Fruit fly (Drosophila melanogaster) whole organism, pupa: ENCODE measurements around the gene CG13085.
A peak's percentile ranks its signal among the peaks of the same experiment; 100 is the strongest.

Source experiments
- CG10348 ChIP-seq: fragments of 200-800 bp; sonication (Bioruptor generic); IDR thresholded peaks from 2 replicates; pipeline ENCODE4 v1.3.6; 2022; ENCODE audit warnings: missing biosample characterization, missing genetic modification characterization
- CG13204 ChIP-seq: fragments of 200-800 bp; sonication (Bioruptor generic); optimal IDR thresholded peaks from 2 replicates; lab custom pipeline; 2018; ENCODE audit warnings: missing biosample characterization, mild to moderate bottlenecking, missing genetic modification characterization, moderate library complexity
- CG14655 ChIP-seq: fragments of 200-800 bp; sonication (Bioruptor generic); optimal IDR thresholded peaks from 3 replicates; lab custom pipeline; 2017; ENCODE audit warnings: mild to moderate bottlenecking, missing biosample characterization, missing genetic modification reagents, missing genetic modification characterization
- CG15710 ChIP-seq: fragments of 200-800 bp; sonication (Bioruptor generic); optimal IDR thresholded peaks from 2 replicates; lab custom pipeline; 2018; ENCODE audit warnings: missing biosample characterization, mild to moderate bottlenecking, missing genetic modification characterization, moderate library complexity
- CG17806 ChIP-seq: fragments of 200-800 bp; sonication (Bioruptor generic); optimal IDR thresholded peaks from 2 replicates; lab custom pipeline; 2018; ENCODE audit warnings: missing biosample characterization, mild to moderate bottlenecking, missing genetic modification characterization, moderate library complexity
- CG32121 ChIP-seq: fragments of 200-800 bp; sonication (Bioruptor generic); IDR thresholded peaks from 2 replicates; pipeline ENCODE4 v1.3.6; 2022; ENCODE audit warnings: missing biosample characterization, missing genetic modification characterization
- CG34367 ChIP-seq: fragments of 200-800 bp; sonication (Bioruptor generic); optimal IDR thresholded peaks from 2 replicates; lab custom pipeline; 2018; ENCODE audit warnings: missing biosample characterization, mild to moderate bottlenecking, missing genetic modification characterization
- CG4496 ChIP-seq: fragments of 200-800 bp; sonication (Bioruptor generic); IDR thresholded peaks from 3 replicates; pipeline ENCODE4 v1.3.6; 2022; ENCODE audit warnings: missing biosample characterization, missing genetic modification characterization
- CG8159 ChIP-seq: fragments of 200-800 bp; sonication (Bioruptor generic); optimal IDR thresholded peaks from 3 replicates; lab custom pipeline; 2018; ENCODE audit warnings: missing biosample characterization, mild to moderate bottlenecking, missing genetic modification characterization, moderate library complexity
- CG8301 ChIP-seq: fragments of 200-800 bp; sonication (Bioruptor generic); optimal IDR thresholded peaks from 2 replicates; lab custom pipeline; 2018; ENCODE audit warnings: missing biosample characterization, mild to moderate bottlenecking, missing genetic modification characterization
- CG9948 ChIP-seq: fragments of 200-800 bp; sonication (Bioruptor generic); optimal IDR thresholded peaks from 2 replicates; lab custom pipeline; 2018; ENCODE audit warnings: missing biosample characterization, mild to moderate bottlenecking, missing genetic modification characterization, moderate library complexity
- D1 ChIP-seq: fragments of 200-800 bp; sonication (Bioruptor generic); optimal IDR thresholded peaks from 2 replicates; lab custom pipeline; 2018; ENCODE audit warnings: missing biosample characterization, mild to moderate bottlenecking, missing genetic modification characterization, moderate library complexity
- EcR ChIP-seq: fragments of 200-800 bp; sonication (Bioruptor generic); optimal IDR thresholded peaks from 3 replicates; lab custom pipeline; 2019; ENCODE audit warnings: missing biosample characterization, missing genetic modification characterization, mild to moderate bottlenecking, moderate library complexity, missing genetic modification reagents
- Ets98B ChIP-seq: fragments of 200-800 bp; sonication (Bioruptor generic); IDR thresholded peaks from 2 replicates; pipeline ENCODE4 v1.3.6; 2022; ENCODE audit warnings: missing biosample characterization, missing genetic modification characterization
- Pif1A ChIP-seq: fragments of 200-800 bp; sonication (Bioruptor generic); optimal IDR thresholded peaks from 3 replicates; lab custom pipeline; 2016; ENCODE audit warnings: missing biosample characterization, missing genetic modification characterization
- Pif1B ChIP-seq: fragments of 200-800 bp; sonication (Bioruptor generic); optimal IDR thresholded peaks from 3 replicates; lab custom pipeline; 2016; ENCODE audit warnings: missing biosample characterization, missing genetic modification characterization
- Snoo ChIP-seq: fragments of 200-800 bp; sonication (Bioruptor generic); optimal IDR thresholded peaks from 3 replicates; lab custom pipeline; 2017; ENCODE audit warnings: missing biosample characterization, mild to moderate bottlenecking, missing genetic modification characterization, inconsistent platforms
- fd96Ca ChIP-seq: fragments of 200-800 bp; sonication (Bioruptor generic); IDR thresholded peaks from 3 replicates; pipeline ENCODE4 v1.3.6; 2022; ENCODE audit warnings: missing biosample characterization, missing genetic modification characterization
- gl ChIP-seq: fragments of 200-800 bp; sonication (Bioruptor generic); optimal IDR thresholded peaks from 2 replicates; lab custom pipeline; 2018; ENCODE audit warnings: missing biosample characterization, mild to moderate bottlenecking, missing genetic modification characterization
- rn ChIP-seq: fragments of 200-800 bp; sonication (Bioruptor generic); IDR thresholded peaks from 2 replicates; pipeline ENCODE4 v1.3.6; 2022; ENCODE audit warnings: missing biosample characterization, missing genetic modification characterization

The CG13085 gene

dm6 chr2L:19432424-19433015, 8.7 kb downstream of the CG13085 start, which contains the start of gene Rab9:
TSS of gene Rab9 (plus strand) at chr2L:19432574.
- TF ChIP-seq Ets98B (GFP tag; lab: Robert Waterston, UW): no peak
- TF ChIP-seq CG34367: no peak
- TF ChIP-seq CG14655: no peak
- TF ChIP-seq CG4496 (GFP tag; lab: Robert Waterston, UW): peak; percentile 6; the same call in 1 of the 3 replicates

- TF ChIP-seq CG8301 (tag; lab: Kevin White, UChicago): peak; percentile 20
- TF ChIP-seq rn: no peak
- 0 out of 2 replicates have a peak, but pooled peaks have one; percentile 23 for TF ChIP-seq CG32121 (GFP tag; lab: Robert Waterston, UW)
- TF ChIP-seq Ets98B (GFP tag; lab: Robert Waterston, UW): no peak
- peak; percentile 19 for TF ChIP-seq Pif1A (GFP tag; lab: Kevin White, UChicago)
- TF ChIP-seq, all 21 proteins: peak for 3
Measured at dm6 chr2L:19433292-19433691, 9.4 kb downstream of the CG13085 start.

dm6 chr2L:19434260-19434659, 10.4 kb downstream of the CG13085 start:
- TF ChIP-seq Pif1B (GFP tag; lab: Kevin White, UChicago) (peak; percentile 14), CG4496 (GFP tag; lab: Robert Waterston, UW) (0 out of 3 replicates have a peak, but pooled peaks have one; percentile 16), CG34367 (no peak)

dm6 chr2L:19438685-19439597, 15.1 kb downstream of the CG13085 start:
- peak; percentile 40 for TF ChIP-seq CG8159 (tag; lab: Kevin White, UChicago)
- TF ChIP-seq CG8301 (tag; lab: Kevin White, UChicago): peak; percentile 33
- TF ChIP-seq CG10348 (GFP tag; lab: Robert Waterston, UW): no peak
- peak; percentile 35 for TF ChIP-seq CG15710
- peak; percentile 51; the same call in 1 of the 3 replicates for TF ChIP-seq fd96Ca (GFP tag; lab: Robert Waterston, UW)
- TF ChIP-seq CG32121 (GFP tag; lab: Robert Waterston, UW): no peak
- TF ChIP-seq Snoo (tag; lab: Kevin White, UChicago): peak; percentile 41
- peak; percentile 17 for TF ChIP-seq CG14655
- peak; percentile 22 for TF ChIP-seq CG9948 (tag; lab: Kevin White, UChicago)
- TF ChIP-seq CG17806 (tag; lab: Kevin White, UChicago): no peak
- TF ChIP-seq gl: no peak
- TF ChIP-seq EcR: peak; percentile 82
- peak; percentile 9 for TF ChIP-seq Pif1A (GFP tag; lab: Kevin White, UChicago)
- TF ChIP-seq CG34367: no peak
- TF ChIP-seq CG13204 (GFP tag; lab: Kevin White, UChicago): no peak
- TF ChIP-seq, all 21 proteins: peak for 9

- TF ChIP-seq EcR (no peak), CG15710 (peak; percentile 43), fd96Ca (GFP tag; lab: Robert Waterston, UW) (no peak), Snoo (tag; lab: Kevin White, UChicago) (peak; percentile 40), CG8301 (tag; lab: Kevin White, UChicago) (no peak), CG4496 (GFP tag; lab: Robert Waterston, UW) (peak; percentile 47; the same call in 1 of the 3 replicates), Pif1A (GFP tag; lab: Kevin White, UChicago) (peak; percentile 49), rn (0 out of 2 replicates have a peak, but pooled peaks have one; percentile 21), D1 (tag; lab: Kevin White, UChicago) (no peak), CG34367 (peak; percentile 49), CG9948 (tag; lab: Kevin White, UChicago) (peak; percentile 48), CG32121 (GFP tag; lab: Robert Waterston, UW) (no peak), CG17806 (tag; lab: Kevin White, UChicago) (peak; percentile 61), Ets98B (GFP tag; lab: Robert Waterston, UW) (peak; percentile 21), CG8159 (tag; lab: Kevin White, UChicago) (peak; percentile 64)
Measured at dm6 chr2L:19439598-19440230, 15.9 kb downstream of the CG13085 start.

dm6 chr2L:19440285-19440684, 16.4 kb downstream of the CG13085 start:
- no peak for TF ChIP-seq CG34367
- no peak for TF ChIP-seq D1 (tag; lab: Kevin White, UChicago)
- TF ChIP-seq Pif1B (GFP tag; lab: Kevin White, UChicago): peak; percentile 4
- TF ChIP-seq CG4496 (GFP tag; lab: Robert Waterston, UW): no peak
